Worm (Caenorhabditis elegans) whole organism, L3 larva: ENCODE measurements around the gene T24E12.3.
A peak's percentile ranks its signal among the peaks of the same experiment; 100 is the strongest.

Source experiments
- R02D3.7 ChIP-seq: fragments of 150-350 bp; optimal IDR thresholded peaks from 2 replicates; lab custom pipeline; 2014; ENCODE audit warnings: missing biosample characterization, missing genetic modification characterization
- ZK546.5 ChIP-seq: sonication (generic microtip); optimal IDR thresholded peaks from 2 replicates; lab custom pipeline; 2017; ENCODE audit warnings: missing biosample characterization, missing genetic modification characterization
- aly-2 ChIP-seq: fragments of 150-350 bp; optimal IDR thresholded peaks from 2 replicates; lab custom pipeline; 2014; ENCODE audit warnings: missing biosample characterization, missing genetic modification characterization
- ama-1 ChIP-seq: fragments of 150-350 bp; optimal IDR thresholded peaks from 2 replicates; lab custom pipeline; 2018
- ceh-28 ChIP-seq: fragments of 150-350 bp; optimal IDR thresholded peaks from 2 replicates; lab custom pipeline; 2014; ENCODE audit warnings: missing biosample characterization, missing genetic modification reagents, missing genetic modification characterization
- ceh-9 ChIP-seq: sonication (generic microtip); optimal IDR thresholded peaks from 2 replicates; lab custom pipeline; 2018; ENCODE audit warnings: missing biosample characterization, missing genetic modification characterization
- daf-12 ChIP-seq: fragments of 150-350 bp; optimal IDR thresholded peaks from 2 replicates; lab custom pipeline; 2014; ENCODE audit warnings: missing biosample characterization, missing genetic modification reagents, missing genetic modification characterization
- egl-27 ChIP-seq: sonication (generic microtip); optimal IDR thresholded peaks from 4 replicates; lab custom pipeline; 2017; ENCODE audit warnings: missing biosample characterization, missing genetic modification reagents, missing genetic modification characterization
- elt-1 ChIP-seq: fragments of 150-350 bp; optimal IDR thresholded peaks from 2 replicates; lab custom pipeline; 2014; ENCODE audit warnings: missing biosample characterization, missing genetic modification characterization
- elt-2 ChIP-seq: sonication (generic microtip); optimal IDR thresholded peaks from 2 replicates; lab custom pipeline; 2016; ENCODE audit warnings: missing genetic modification reagents, mild to moderate bottlenecking, missing genetic modification characterization, missing compliant biosample characterization
- elt-3 ChIP-seq, 3 experiments: fragments of 150-350 bp in 1 of 3; sonication (generic microtip) in 2 of 3; optimal IDR thresholded peaks; 2 replicates in 2 of 3; 4 replicates in 1 of 3; lab custom pipeline; 2014 to 2017; ENCODE audit warnings: missing biosample characterization in 3 of 3, missing genetic modification characterization in 3 of 3
- eor-1 ChIP-seq, 2 experiments: fragments of 150-350 bp; optimal IDR thresholded peaks; 2 replicates each; lab custom pipeline; 2014 to 2018; ENCODE audit warnings: missing biosample characterization in 2 of 2, missing genetic modification characterization in 2 of 2
- fos-1 ChIP-seq: fragments of 150-350 bp; optimal IDR thresholded peaks from 2 replicates; lab custom pipeline; 2014; ENCODE audit warnings: missing biosample characterization, missing genetic modification characterization
- hmg-11 ChIP-seq: sonication (generic microtip); optimal IDR thresholded peaks from 2 replicates; lab custom pipeline; 2016; ENCODE audit warnings: missing genetic modification characterization, missing compliant biosample characterization
- jun-1 ChIP-seq: fragments of 150-350 bp; optimal IDR thresholded peaks from 2 replicates; lab custom pipeline; 2014; ENCODE audit warnings: missing biosample characterization, missing genetic modification reagents, missing genetic modification characterization
- lin-15B ChIP-seq: fragments of 150-350 bp; optimal IDR thresholded peaks from 2 replicates; lab custom pipeline; 2014; ENCODE audit warnings: missing biosample characterization, missing genetic modification characterization
- lin-39 ChIP-seq: fragments of 150-350 bp; optimal IDR thresholded peaks from 2 replicates; lab custom pipeline; 2018; ENCODE audit warnings: missing biosample characterization, missing genetic modification reagents, missing genetic modification characterization
- lsy-12 ChIP-seq: sonication (generic microtip); optimal IDR thresholded peaks from 2 replicates; lab custom pipeline; 2016; ENCODE audit warnings: mild to moderate bottlenecking, missing genetic modification characterization, missing compliant biosample characterization
- mml-1 ChIP-seq: fragments of 150-350 bp; sonication (generic microtip); optimal IDR thresholded peaks from 3 replicates; lab custom pipeline; 2014; ENCODE audit warnings: missing biosample characterization, missing genetic modification characterization
- nfya-1 ChIP-seq: sonication (generic microtip); optimal IDR thresholded peaks from 2 replicates; lab custom pipeline; 2017; ENCODE audit warnings: missing genetic modification characterization, mild to moderate bottlenecking, missing compliant biosample characterization, antibody characterized with exemption, moderate library complexity; ENCODE audit not compliant: insufficient read depth
- nhr-12 ChIP-seq: fragments of 150-350 bp; optimal IDR thresholded peaks from 2 replicates; lab custom pipeline; 2014; ENCODE audit warnings: missing biosample characterization, missing genetic modification characterization
- nhr-237 ChIP-seq: fragments of 150-350 bp; optimal IDR thresholded peaks from 2 replicates; lab custom pipeline; 2014; ENCODE audit warnings: missing biosample characterization, missing genetic modification characterization
- nhr-25 ChIP-seq: sonication (generic microtip); optimal IDR thresholded peaks from 2 replicates; lab custom pipeline; 2017; ENCODE audit warnings: missing biosample characterization, missing genetic modification characterization
- nhr-67 ChIP-seq: fragments of 150-350 bp; optimal IDR thresholded peaks from 2 replicates; lab custom pipeline; 2014; ENCODE audit warnings: missing biosample characterization, missing genetic modification characterization
- nhr-76 ChIP-seq: fragments of 150-350 bp; sonication (generic microtip); optimal IDR thresholded peaks from 5 replicates; lab custom pipeline; 2014; ENCODE audit warnings: missing biosample characterization, missing genetic modification characterization
- nhr-77 ChIP-seq: fragments of 150-350 bp; optimal IDR thresholded peaks from 2 replicates; lab custom pipeline; 2014; ENCODE audit warnings: missing biosample characterization, missing genetic modification characterization
- pha-4 ChIP-seq: fragments of 150-350 bp; optimal IDR thresholded peaks from 2 replicates; lab custom pipeline; 2014; ENCODE audit warnings: missing biosample characterization, missing genetic modification reagents, missing genetic modification characterization
- pqm-1 ChIP-seq: fragments of 150-350 bp; optimal IDR thresholded peaks from 2 replicates; lab custom pipeline; 2017; ENCODE audit warnings: missing biosample characterization, missing genetic modification characterization, inconsistent platforms
- sea-2 ChIP-seq: fragments of 150-350 bp; sonication (generic microtip); optimal IDR thresholded peaks from 4 replicates; lab custom pipeline; 2014; ENCODE audit warnings: missing biosample characterization, missing genetic modification reagents, missing genetic modification characterization
- skn-1 ChIP-seq: fragments of 150-350 bp; optimal IDR thresholded peaks from 2 replicates; lab custom pipeline; 2014; ENCODE audit warnings: missing biosample characterization, missing genetic modification characterization
- snpc-4 ChIP-seq: fragments of 150-350 bp; optimal IDR thresholded peaks from 2 replicates; lab custom pipeline; 2014; ENCODE audit warnings: missing biosample characterization, missing genetic modification characterization
- unc-39 ChIP-seq: sonication (generic microtip); optimal IDR thresholded peaks from 4 replicates; lab custom pipeline; 2017; ENCODE audit warnings: missing biosample characterization, missing genetic modification characterization
- unc-62 ChIP-seq: fragments of 150-350 bp; sonication (generic microtip); optimal IDR thresholded peaks from 4 replicates; lab custom pipeline; 2014; ENCODE audit warnings: missing biosample characterization, missing genetic modification reagents, missing genetic modification characterization
- ztf-11 ChIP-seq: fragments of 150-350 bp; optimal IDR thresholded peaks from 2 replicates; lab custom pipeline; 2014; ENCODE audit warnings: missing biosample characterization, missing genetic modification characterization
- ztf-4 ChIP-seq: fragments of 150-350 bp; optimal IDR thresholded peaks from 2 replicates; lab custom pipeline; 2014; ENCODE audit warnings: missing biosample characterization, missing genetic modification characterization

Gene T24E12.3

DNA sequence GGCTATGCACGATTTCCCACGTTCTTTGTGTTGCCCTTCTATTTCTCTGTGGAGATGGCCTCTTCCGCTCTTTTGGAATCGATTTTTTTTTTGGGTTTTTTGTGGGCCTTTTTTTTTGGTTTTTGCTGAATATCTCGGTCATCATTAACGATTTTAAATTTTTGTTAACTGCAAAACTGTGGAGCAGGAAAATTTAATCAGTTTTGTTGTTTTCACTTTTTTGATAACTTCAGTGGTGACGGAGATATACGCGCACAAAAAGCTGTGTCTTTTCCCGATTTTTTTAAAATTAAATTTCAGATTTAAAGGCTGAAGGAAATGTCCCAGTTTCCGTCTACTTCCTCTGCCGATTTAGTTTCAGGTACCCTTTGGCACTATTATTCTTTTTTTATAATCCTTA, 9.4 kb downstream of the T24E12.3 start, which contains the start of gene T24E12.1:
T24E12.1 (plus strand) TSS at position 301 of the 400 bp plus-strand sequence.
- TF ChIP-seq lin-15B (tag; lab: Kevin White, UChicago), result no peak
- no peak for TF ChIP-seq nfya-1 (tag; lab: Kevin White, UChicago)
- no peak for TF ChIP-seq nhr-12 (tag; lab: Kevin White, UChicago)
- no peak for TF ChIP-seq sea-2 (GFP tag; lab: Kevin White, UChicago)
- no peak for TF ChIP-seq egl-27 (tag; lab: Kevin White, UChicago)
- no peak for TF ChIP-seq R02D3.7 (tag; lab: Kevin White, UChicago)
- TF ChIP-seq daf-12 (tag; lab: Kevin White, UChicago), result no peak
- TF ChIP-seq unc-39 (tag; lab: Kevin White, UChicago), result no peak
- no peak for TF ChIP-seq unc-62 (GFP tag; lab: Kevin White, UChicago)
- no peak for TF ChIP-seq nhr-25 (tag; lab: Kevin White, UChicago)
- TF ChIP-seq skn-1 (tag; lab: Kevin White, UChicago), result no peak
- TF ChIP-seq nhr-67 (tag; lab: Kevin White, UChicago), result no peak

DNA sequence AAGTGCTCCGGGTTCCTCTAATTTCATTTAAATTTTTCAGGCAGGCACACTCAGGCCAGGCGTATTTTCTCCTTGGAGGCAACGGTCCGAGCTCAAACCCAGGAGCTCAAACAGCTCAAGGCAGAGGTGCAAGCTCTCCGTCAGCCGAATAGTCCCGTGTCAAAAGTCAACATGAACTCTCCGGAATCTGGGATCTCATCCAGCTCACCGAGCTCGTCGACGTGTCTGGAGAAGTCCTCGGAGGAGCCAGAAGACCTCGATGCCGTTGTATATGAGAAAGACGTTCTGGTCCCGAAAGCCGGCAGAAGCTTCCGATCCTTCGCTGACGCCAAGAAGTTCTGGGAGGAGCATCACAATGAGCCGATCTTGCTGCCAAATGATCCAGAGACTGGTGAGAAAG, 9.9 kb downstream of the T24E12.3 start:
- TF ChIP-seq nhr-67 (tag; lab: Kevin White, UChicago) (no peak), mml-1 (no peak), ceh-28 (tag; lab: Kevin White, UChicago) (no peak), pha-4 (tag; lab: Kevin White, UChicago) (no peak), nhr-76 (no peak), nhr-77 (tag; lab: Kevin White, UChicago) (no peak), unc-39 (tag; lab: Kevin White, UChicago) (no peak), aly-2 (tag; lab: Kevin White, UChicago) (no peak), R02D3.7 (tag; lab: Kevin White, UChicago) (no peak), nhr-237 (no peak), nfya-1 (tag; lab: Kevin White, UChicago) (no peak), hmg-11 (no peak), elt-1 (tag; lab: Kevin White, UChicago) (no peak), pqm-1 (tag; lab: Kevin White, UChicago) (no peak), lin-15B (tag; lab: Kevin White, UChicago) (no peak), ama-1 (lab: Kevin White, UChicago) (no peak)

DNA sequence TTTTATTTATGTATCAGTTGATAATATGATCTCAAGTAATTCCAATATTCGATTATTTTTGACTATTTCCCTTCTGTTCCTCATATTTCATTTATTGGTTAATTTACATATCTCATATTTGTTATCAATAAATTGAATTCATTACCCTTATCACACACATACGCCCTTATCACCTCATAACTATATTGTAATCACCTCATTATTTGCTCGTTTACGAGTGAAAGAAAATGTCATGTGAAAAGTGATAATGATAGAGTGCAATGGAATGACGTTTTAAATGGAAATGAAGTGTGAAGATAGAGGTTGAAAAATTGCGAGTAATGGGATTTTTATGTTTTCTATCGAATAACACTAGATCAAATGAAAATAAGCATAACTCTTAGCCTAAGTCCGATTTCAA, 10.7 kb downstream of the T24E12.3 start:
- TF ChIP-seq egl-27 (tag; lab: Kevin White, UChicago) (peak; percentile 46), eor-1 (tag; optimal IDR thresholded peaks at IDR 0.05; lab: Kevin White, UChicago) (no peak), pqm-1 (tag; lab: Kevin White, UChicago) (peak; percentile 100), jun-1 (tag; lab: Kevin White, UChicago) (peak; percentile 96), skn-1 (tag; lab: Kevin White, UChicago) (peak; percentile 35), fos-1 (tag; lab: Kevin White, UChicago) (peak; percentile 63), pha-4 (tag; lab: Kevin White, UChicago) (peak; percentile 92), elt-2 (peak; percentile 100), snpc-4 (tag; lab: Kevin White, UChicago) (no peak)

DNA sequence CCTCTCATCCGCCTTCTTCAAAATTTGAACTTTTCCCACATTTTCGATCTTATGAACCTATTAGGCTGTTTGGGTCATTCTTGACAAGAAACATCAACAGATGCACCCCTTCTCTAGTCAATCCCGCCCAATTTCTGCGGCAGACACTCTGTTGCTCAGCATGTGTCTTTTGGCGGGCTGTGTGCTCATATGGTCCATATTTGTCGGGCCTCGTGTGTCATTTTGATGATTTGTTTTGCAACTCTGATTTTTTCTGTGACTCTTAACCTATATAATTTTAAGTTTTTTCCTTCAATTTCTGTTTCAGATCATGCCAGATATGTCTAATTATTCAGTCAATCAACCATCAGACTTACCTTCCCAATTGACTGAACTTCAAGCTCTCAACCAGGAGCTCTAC, 11.3 kb downstream of the T24E12.3 start, which contains the start of gene T24E12.13:
T24E12.13 (plus strand) TSS at position 301 of the 400 bp plus-strand sequence.
- TF ChIP-seq lin-39 (tag; lab: Kevin White, UChicago) (no peak), nhr-25 (tag; lab: Kevin White, UChicago) (no peak), ceh-28 (tag; lab: Kevin White, UChicago) (no peak), ztf-11 (tag; lab: Kevin White, UChicago) (no peak), lsy-12 (tag; lab: Kevin White, UChicago) (no peak), nfya-1 (tag; lab: Kevin White, UChicago) (no peak), ceh-9 (tag; lab: Kevin White, UChicago) (no peak), nhr-77 (tag; lab: Kevin White, UChicago) (no peak), nhr-237 (no peak), egl-27 (tag; lab: Kevin White, UChicago) (no peak), sea-2 (GFP tag; lab: Kevin White, UChicago) (no peak), daf-12 (tag; lab: Kevin White, UChicago) (no peak), ztf-4 (tag; lab: Kevin White, UChicago) (no peak), lin-15B (tag; lab: Kevin White, UChicago) (no peak), elt-3 (tag; optimal IDR thresholded peaks at IDR 0.05; lab: Kevin White, UChicago) (no peak), ZK546.5 (tag; lab: Kevin White, UChicago) (no peak)
